Worm (Caenorhabditis elegans) whole organism, midembryonic: Measurements from ENCODE around the gene C29F9.5.

ENCODE experiments used
- T22C8.4 ChIP-seq: fragments of 200-800 bp; sonication (Bioruptor generic); IDR thresholded peaks from 2 replicates; pipeline ENCODE4 v1.3.6; 2022; ENCODE audit warnings: missing genetic modification characterization, missing compliant biosample characterization
- cog-1 ChIP-seq: sonication (generic microtip); optimal IDR thresholded peaks from 2 replicates; lab custom pipeline; 2016; ENCODE audit warnings: missing genetic modification characterization, missing compliant biosample characterization
- flt-1 ChIP-seq: fragments of 200-800 bp; sonication (Bioruptor generic); IDR thresholded peaks from 2 replicates; pipeline ENCODE4 v1.3.6; 2022; ENCODE audit warnings: missing genetic modification characterization, missing compliant biosample characterization
- klf-2 ChIP-seq: fragments of 200-800 bp; sonication (Bioruptor generic); conservative IDR thresholded peaks from 2 replicates; pipeline ENCODE4 v1.3.6; 2022; ENCODE audit warnings: missing genetic modification reagents, missing genetic modification characterization, missing compliant biosample characterization
- med-1 ChIP-seq: sonication (generic microtip); optimal IDR thresholded peaks from 2 replicates; lab custom pipeline; 2017; ENCODE audit warnings: missing genetic modification characterization, mild to moderate bottlenecking, missing compliant biosample characterization, antibody characterized with exemption, missing genetic modification reagents; ENCODE audit not compliant: insufficient read depth
- ref-1 ChIP-seq: fragments of 200-800 bp; sonication (Bioruptor generic); conservative IDR thresholded peaks from 2 replicates; pipeline ENCODE4 v1.3.6; 2022; ENCODE audit warnings: missing genetic modification reagents, missing genetic modification characterization, missing compliant biosample characterization
- tab-1 ChIP-seq: fragments of 200-800 bp; sonication (Bioruptor generic); IDR thresholded peaks from 2 replicates; pipeline ENCODE4 v1.3.6; 2022; ENCODE audit warnings: missing genetic modification characterization, missing compliant biosample characterization
- ztf-23 ChIP-seq: fragments of 200-800 bp; sonication (Bioruptor generic); IDR thresholded peaks from 2 replicates; pipeline ENCODE4 v1.3.6; 2022; ENCODE audit warnings: missing genetic modification reagents, missing genetic modification characterization, missing compliant biosample characterization
- ztf-29 ChIP-seq: fragments of 200-800 bp; sonication (Bioruptor generic); IDR thresholded peaks from 2 replicates; pipeline ENCODE4 v1.3.6; 2022; ENCODE audit warnings: missing genetic modification reagents, missing genetic modification characterization, missing compliant biosample characterization

DNA sequence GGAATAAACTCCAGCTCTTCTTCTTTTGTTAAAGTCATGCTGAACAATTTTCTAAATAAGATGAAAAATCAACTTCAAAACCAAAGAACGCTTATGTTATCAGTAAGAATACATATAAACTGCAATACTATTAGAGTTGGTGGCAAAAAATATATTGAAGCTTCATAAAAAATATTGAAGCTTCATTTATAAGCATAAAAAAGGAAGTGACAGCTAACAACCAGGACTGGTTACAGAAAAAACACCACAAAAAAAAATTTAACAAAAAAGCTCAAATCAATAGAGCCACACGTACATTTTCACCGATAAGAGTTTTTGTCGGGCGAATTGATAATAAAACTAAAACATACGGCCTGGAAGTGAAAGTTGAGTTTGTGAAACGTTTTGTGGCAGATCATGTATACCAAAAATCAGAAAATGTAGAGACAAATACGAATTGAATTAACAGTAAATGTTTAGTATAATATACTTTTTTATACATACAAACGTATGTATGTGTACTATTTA, 30.3 kb downstream of the C29F9.5 start, which contains the start of gene sqst-5:
- TF ChIP-seq ztf-23 (GFP tag; lab: Robert Waterston, UW) (no peak), tab-1 (no peak), ref-1 (GFP tag; lab: Robert Waterston, UW) (no peak), T22C8.4 (GFP tag; lab: Robert Waterston, UW) (no peak), klf-2 (GFP tag; lab: Robert Waterston, UW) (no peak), med-1 (GFP tag; lab: Kevin White, UChicago) (no peak), ztf-29 (GFP tag; lab: Robert Waterston, UW) (no peak), cog-1 (tag; lab: Kevin White, UChicago) (no peak), flt-1 (no peak)
